Worm (Caenorhabditis elegans) whole organism, young adult: ENCODE data around the gene Y54G2A.11.

ENCODE experiments used
- cebp-1 ChIP-seq, 2 experiments: fragments of 200-800 bp in 1 of 2; sonication (Bioruptor generic) in 1 of 2; sonication (generic microtip) in 1 of 2; IDR thresholded peaks in 1 of 2; optimal IDR thresholded peaks in 1 of 2; 2 replicates each; pipeline versions ENCODE4 v1.3.6 to Lab custom; 2017 to 2022; ENCODE audit warnings: missing compliant biosample characterization in 2 of 2, missing genetic modification characterization in 2 of 2, mild to moderate bottlenecking in 1 of 2, missing genetic modification reagents in 1 of 2, moderate library complexity in 1 of 2
- ekl-4 ChIP-seq: fragments of 200-800 bp; sonication (Bioruptor generic); IDR thresholded peaks from 2 replicates; pipeline ENCODE4 v1.3.6; 2022; ENCODE audit warnings: missing genetic modification reagents, missing genetic modification characterization, missing compliant biosample characterization
- ets-4 ChIP-seq: fragments of 200-800 bp; sonication (Bioruptor generic); optimal IDR thresholded peaks from 2 replicates; lab custom pipeline; 2018; ENCODE audit warnings: mild to moderate bottlenecking, missing genetic modification characterization, missing compliant biosample characterization
- lin-40 ChIP-seq: sonication (generic microtip); optimal IDR thresholded peaks from 2 replicates; lab custom pipeline; 2016; ENCODE audit warnings: missing genetic modification characterization, mild to moderate bottlenecking, missing compliant biosample characterization, missing genotype, missing genetic modification reagents
- snpc-4 ChIP-seq, 5 experiments: fragments of 150-350 bp in 1 of 5; sonication (generic microtip) in 4 of 5; optimal IDR thresholded peaks; 2 replicates each; lab custom pipeline; 2014 to 2018; ENCODE audit warnings: missing genetic modification characterization in 5 of 5, missing biosample characterization in 3 of 5, antibody characterized with exemption in 2 of 5, mild to moderate bottlenecking in 2 of 5, missing compliant biosample characterization in 2 of 5, missing genotype in 2 of 5, moderate library complexity in 2 of 5, missing genetic modification reagents in 1 of 5
- unc-62 ChIP-seq: fragments of 150-350 bp; optimal IDR thresholded peaks from 2 replicates; lab custom pipeline; 2014; ENCODE audit warnings: missing biosample characterization, missing genetic modification reagents, missing genetic modification characterization

DNA sequence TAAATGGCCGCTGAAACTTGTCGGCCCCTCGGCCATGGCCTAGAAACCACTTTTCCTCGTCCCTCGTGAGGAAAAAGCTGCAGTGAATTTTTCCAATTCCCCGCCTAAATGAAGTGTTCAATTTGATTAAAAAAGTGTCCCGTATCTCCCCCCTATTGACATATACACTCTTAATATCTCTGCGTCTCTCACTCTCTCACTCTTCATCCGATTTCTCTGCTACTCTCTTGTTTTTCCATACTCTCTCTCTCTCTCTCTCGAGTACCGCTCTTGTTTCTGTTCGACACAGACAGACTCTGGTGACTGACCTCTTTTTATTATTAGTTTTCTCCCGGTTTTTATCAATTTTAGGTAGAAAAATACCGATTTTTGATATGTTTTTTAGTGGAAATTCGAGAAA, 13.5 kb upstream of the Y54G2A.11 start:
- TF ChIP-seq ekl-4 (GFP tag; lab: Robert Waterston, UW) (no peak), unc-62 (GFP tag; lab: Kevin White, UChicago) (no peak), cebp-1 (GFP tag; IDR thresholded peaks at IDR 0.05; lab: Robert Waterston, UW) (no peak), cebp-1 (tag; optimal IDR thresholded peaks at IDR 0.05; lab: Kevin White, UChicago) (peak; percentile 18), lin-40 (tag; lab: Kevin White, UChicago) (peak; percentile 10), ets-4 (GFP tag; lab: Kevin White, UChicago) (no peak), snpc-4 (GFP tag; optimal IDR thresholded peaks at IDR 0.05; lab: Kevin White, UChicago) (no peak), snpc-4 (tag; optimal IDR thresholded peaks at IDR 0.05; lab: Kevin White, UChicago) (no peak)
